Worm (Caenorhabditis elegans) whole organism, early embryonic: ENCODE measurements around the gene F59A6.12.

Source experiments
- flt-1 ChIP-seq: fragments of 200-800 bp; sonication (Bioruptor generic); IDR thresholded peaks from 2 replicates; pipeline ENCODE4 v1.3.6; 2022; ENCODE audit warnings: missing genetic modification characterization, missing compliant biosample characterization
- hmbx-1 ChIP-seq: sonication (generic microtip); optimal IDR thresholded peaks from 2 replicates; lab custom pipeline; 2016; ENCODE audit warnings: mild to moderate bottlenecking, missing genetic modification characterization, missing compliant biosample characterization
- scrt-1 ChIP-seq: fragments of 200-800 bp; sonication (Bioruptor generic); IDR thresholded peaks from 2 replicates; pipeline ENCODE4 v1.3.6; 2022; ENCODE audit warnings: missing genetic modification characterization, missing compliant biosample characterization
- tbx-37 ChIP-seq: fragments of 200-800 bp; sonication (Bioruptor generic); conservative IDR thresholded peaks from 2 replicates; pipeline ENCODE4 v1.3.6; 2022; ENCODE audit warnings: missing genetic modification reagents, missing genetic modification characterization, missing compliant biosample characterization
- tra-4 ChIP-seq: sonication (generic microtip); optimal IDR thresholded peaks from 2 replicates; lab custom pipeline; 2017; ENCODE audit warnings: missing genetic modification characterization, missing compliant biosample characterization

DNA sequence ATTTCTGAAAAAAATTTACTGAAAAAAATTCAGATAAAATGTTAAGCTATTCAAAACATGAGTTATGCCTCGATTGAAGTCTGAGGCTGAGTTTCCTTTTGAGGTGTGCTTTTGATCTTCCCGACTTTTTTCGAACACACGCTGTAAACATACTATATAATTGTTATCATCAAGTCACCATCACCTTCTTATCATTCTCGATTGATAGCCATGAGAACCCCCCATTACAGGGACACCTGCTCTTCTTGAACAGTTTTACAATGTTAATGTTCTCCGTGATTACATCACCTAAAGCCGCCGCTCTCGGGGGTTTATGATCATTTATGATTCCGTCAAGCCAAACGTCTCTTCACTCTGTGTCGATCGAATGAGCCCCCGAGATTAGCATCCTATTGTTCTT lies 27.7 kb downstream of the F59A6.12 start:
- TF ChIP-seq scrt-1 (GFP tag; lab: Robert Waterston, UW) (no peak), tbx-37 (GFP tag; lab: Robert Waterston, UW) (no peak), hmbx-1 (tag; lab: Kevin White, UChicago) (no peak), flt-1 (GFP tag; lab: Robert Waterston, UW) (no peak), tra-4 (tag; lab: Kevin White, UChicago) (no peak)
